Worm (Caenorhabditis elegans) whole organism, young adult: ENCODE data around the gene C38C3.3.

ENCODE experiments used
- C06A6.2 ChIP-seq: fragments of 200-800 bp; sonication (Bioruptor generic); conservative IDR thresholded peaks from 2 replicates; pipeline ENCODE4 v1.3.6; 2022; ENCODE audit warnings: missing genetic modification characterization, missing compliant biosample characterization
- D2030.7 ChIP-seq: fragments of 200-800 bp; sonication (Bioruptor generic); IDR thresholded peaks from 2 replicates; pipeline ENCODE4 v1.3.6; 2022; ENCODE audit warnings: missing genetic modification reagents, missing genetic modification characterization, missing compliant biosample characterization
- F22D6.2 ChIP-seq: sonication (generic microtip); optimal IDR thresholded peaks from 2 replicates; lab custom pipeline; 2016; ENCODE audit warnings: mild to moderate bottlenecking, missing genetic modification characterization, missing compliant biosample characterization
- aptf-3 ChIP-seq: fragments of 200-800 bp; sonication (Bioruptor generic); IDR thresholded peaks from 2 replicates; pipeline ENCODE4 v1.3.6; 2022; ENCODE audit warnings: missing genetic modification characterization, missing compliant biosample characterization
- ccch-3 ChIP-seq: fragments of 200-800 bp; sonication (Bioruptor generic); optimal IDR thresholded peaks from 2 replicates; lab custom pipeline; 2018; ENCODE audit warnings: mild to moderate bottlenecking, missing genetic modification characterization, missing compliant biosample characterization
- dpl-1 ChIP-seq: fragments of 150-350 bp; optimal IDR thresholded peaks from 2 replicates; lab custom pipeline; 2014; ENCODE audit warnings: missing biosample characterization, missing genetic modification reagents, missing genetic modification characterization
- hlh-26 ChIP-seq: fragments of 200-800 bp; sonication (Bioruptor generic); conservative IDR thresholded peaks from 2 replicates; pipeline ENCODE4 v1.3.6; 2022; ENCODE audit warnings: missing genetic modification reagents, missing genetic modification characterization, missing compliant biosample characterization
- hmg-1.2 ChIP-seq: fragments of 200-800 bp; sonication (Bioruptor generic); IDR thresholded peaks from 2 replicates; pipeline ENCODE4 v1.3.6; 2022; ENCODE audit warnings: missing genetic modification reagents, missing genetic modification characterization, missing compliant biosample characterization
- mcd-1 ChIP-seq: fragments of 200-800 bp; sonication (Bioruptor generic); IDR thresholded peaks from 2 replicates; pipeline ENCODE4 v1.3.6; 2022; ENCODE audit warnings: missing genetic modification reagents, missing genetic modification characterization, missing compliant biosample characterization
- mes-4 ChIP-seq: sonication (generic microtip); optimal IDR thresholded peaks from 2 replicates; lab custom pipeline; 2016; ENCODE audit warnings: missing genotype, missing genetic modification characterization, missing compliant biosample characterization
- pha-4 ChIP-seq: fragments of 150-350 bp; sonication (generic microtip); optimal IDR thresholded peaks from 2 replicates; lab custom pipeline; 2014; ENCODE audit warnings: missing biosample characterization, missing genetic modification reagents, missing genetic modification characterization
- rcor-1 ChIP-seq: fragments of 200-800 bp; sonication (Bioruptor generic); IDR thresholded peaks from 2 replicates; pipeline ENCODE4 v1.3.6; 2022; ENCODE audit warnings: missing genetic modification reagents, missing genetic modification characterization, missing compliant biosample characterization
- snpc-4 ChIP-seq, 5 experiments: fragments of 150-350 bp in 1 of 5; sonication (generic microtip) in 4 of 5; optimal IDR thresholded peaks; 2 replicates each; lab custom pipeline; 2014 to 2018; ENCODE audit warnings: missing genetic modification characterization in 5 of 5, missing biosample characterization in 3 of 5, antibody characterized with exemption in 2 of 5, mild to moderate bottlenecking in 2 of 5, missing compliant biosample characterization in 2 of 5, missing genotype in 2 of 5, moderate library complexity in 2 of 5, missing genetic modification reagents in 1 of 5
- zim-3 ChIP-seq: sonication (generic microtip); optimal IDR thresholded peaks from 2 replicates; lab custom pipeline; 2017; ENCODE audit warnings: mild to moderate bottlenecking, missing genetic modification characterization, moderate library complexity, missing compliant biosample characterization

DNA sequence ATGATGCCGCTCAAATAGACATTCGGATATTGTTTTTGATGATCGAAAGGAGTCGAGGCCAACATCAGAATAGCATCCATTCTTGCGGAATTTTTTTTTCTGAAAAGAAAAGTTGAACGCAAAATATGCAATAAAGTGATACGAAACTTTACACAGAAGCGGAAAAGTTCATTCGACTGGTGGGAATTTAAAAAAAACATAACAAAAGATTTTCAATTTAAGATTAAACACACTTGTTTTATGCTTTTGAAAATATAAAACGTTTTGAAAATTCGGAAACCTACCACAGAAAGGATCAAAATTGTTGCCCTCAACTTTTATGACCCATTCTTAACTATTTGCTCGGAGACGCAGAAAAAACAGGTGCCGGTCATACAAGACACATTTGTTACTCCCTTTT, 41.5 kb downstream of the C38C3.3 start, which contains the start of gene K02H11.9:
- TF ChIP-seq ccch-3 (GFP tag; lab: Kevin White, UChicago) (no peak), rcor-1 (GFP tag; lab: Robert Waterston, UW) (no peak), hmg-1.2 (no peak), dpl-1 (GFP tag; lab: Kevin White, UChicago) (no peak), snpc-4 (GFP tag; optimal IDR thresholded peaks at IDR 0.05; lab: Kevin White, UChicago) (no peak), snpc-4 (tag; optimal IDR thresholded peaks at IDR 0.05; lab: Kevin White, UChicago) (no peak), D2030.7 (GFP tag; lab: Robert Waterston, UW) (no peak), zim-3 (tag; lab: Kevin White, UChicago) (no peak), F22D6.2 (tag; lab: Kevin White, UChicago) (no peak), mes-4 (tag; lab: Kevin White, UChicago) (no peak), mcd-1 (GFP tag; lab: Robert Waterston, UW) (no peak), pha-4 (no peak), hlh-26 (GFP tag; lab: Robert Waterston, UW) (no peak), C06A6.2 (GFP tag; lab: Robert Waterston, UW) (no peak), aptf-3 (no peak)
